Worm (Caenorhabditis elegans) whole organism, young adult: ENCODE data around the gene F52E1.14.

Experiments
- B0261.1 ChIP-seq: sonication (generic microtip); optimal IDR thresholded peaks from 2 replicates; lab custom pipeline; 2016; ENCODE audit warnings: mild to moderate bottlenecking, missing genetic modification characterization, moderate library complexity, missing compliant biosample characterization
- D2030.7 ChIP-seq: fragments of 200-800 bp; sonication (Bioruptor generic); IDR thresholded peaks from 2 replicates; pipeline ENCODE4 v1.3.6; 2022; ENCODE audit warnings: missing genetic modification reagents, missing genetic modification characterization, missing compliant biosample characterization
- F37B4.10 ChIP-seq: fragments of 200-800 bp; sonication (Bioruptor generic); IDR thresholded peaks from 2 replicates; pipeline ENCODE4 v1.3.6; 2022; ENCODE audit warnings: missing genetic modification characterization, missing compliant biosample characterization
- F52B5.7 ChIP-seq: sonication (generic microtip); optimal IDR thresholded peaks from 2 replicates; lab custom pipeline; 2016; ENCODE audit warnings: mild to moderate bottlenecking, missing genetic modification characterization, missing compliant biosample characterization
- F55B11.4 ChIP-seq: sonication (generic microtip); optimal IDR thresholded peaks from 2 replicates; lab custom pipeline; 2016; ENCODE audit warnings: missing compliant biosample characterization, missing genetic modification characterization, borderline replicate concordance; ENCODE audit not compliant: insufficient read depth
- Y79H2A.3 ChIP-seq: fragments of 200-800 bp; sonication (Bioruptor generic); conservative IDR thresholded peaks from 2 replicates; pipeline ENCODE4 v1.3.6; 2022; ENCODE audit warnings: missing genetic modification reagents, missing genetic modification characterization, missing compliant biosample characterization
- ZK185.1 ChIP-seq: sonication (generic microtip); optimal IDR thresholded peaks from 2 replicates; lab custom pipeline; 2016; ENCODE audit warnings: mild to moderate bottlenecking, missing genetic modification characterization, missing compliant biosample characterization; ENCODE audit not compliant: poor library complexity, severe bottlenecking
- akir-1 ChIP-seq: fragments of 200-800 bp; sonication (Bioruptor generic); optimal IDR thresholded peaks from 2 replicates; lab custom pipeline; 2018; ENCODE audit warnings: mild to moderate bottlenecking, missing genetic modification characterization, moderate library complexity, missing compliant biosample characterization
- aptf-2 ChIP-seq: fragments of 200-800 bp; sonication (Bioruptor generic); conservative IDR thresholded peaks from 2 replicates; pipeline ENCODE4 v1.3.6; 2022; ENCODE audit warnings: missing genetic modification reagents, missing genetic modification characterization, missing compliant biosample characterization
- atf-7 ChIP-seq: sonication (generic microtip); optimal IDR thresholded peaks from 2 replicates; lab custom pipeline; 2017; ENCODE audit warnings: mild to moderate bottlenecking, missing genetic modification characterization, missing compliant biosample characterization
- cebp-1 ChIP-seq, 2 experiments: fragments of 200-800 bp in 1 of 2; sonication (Bioruptor generic) in 1 of 2; sonication (generic microtip) in 1 of 2; IDR thresholded peaks in 1 of 2; optimal IDR thresholded peaks in 1 of 2; 2 replicates each; pipeline versions ENCODE4 v1.3.6 to Lab custom; 2017 to 2022; ENCODE audit warnings: missing compliant biosample characterization in 2 of 2, missing genetic modification characterization in 2 of 2, mild to moderate bottlenecking in 1 of 2, missing genetic modification reagents in 1 of 2, moderate library complexity in 1 of 2
- cebp-2 ChIP-seq: fragments of 200-800 bp; sonication (Bioruptor generic); IDR thresholded peaks from 2 replicates; pipeline ENCODE4 v1.3.6; 2022; ENCODE audit warnings: missing genetic modification characterization, missing compliant biosample characterization
- ceh-79 ChIP-seq: sonication (generic microtip); optimal IDR thresholded peaks from 2 replicates; lab custom pipeline; 2017; ENCODE audit warnings: mild to moderate bottlenecking, missing genetic modification characterization, missing compliant biosample characterization
- chd-7 ChIP-seq: sonication (generic microtip); optimal IDR thresholded peaks from 2 replicates; lab custom pipeline; 2016; ENCODE audit warnings: mild to moderate bottlenecking, missing genetic modification characterization, moderate library complexity, missing compliant biosample characterization
- dpff-1 ChIP-seq: sonication (generic microtip); optimal IDR thresholded peaks from 2 replicates; lab custom pipeline; 2017; ENCODE audit warnings: mild to moderate bottlenecking, missing genetic modification characterization, missing compliant biosample characterization
- efl-1 ChIP-seq: fragments of 150-350 bp; optimal IDR thresholded peaks from 2 replicates; lab custom pipeline; 2014; ENCODE audit warnings: missing biosample characterization, missing genetic modification reagents, missing genetic modification characterization
- gei-17 ChIP-seq: fragments of 200-800 bp; sonication (Bioruptor generic); optimal IDR thresholded peaks from 2 replicates; lab custom pipeline; 2018; ENCODE audit warnings: mild to moderate bottlenecking, missing genetic modification characterization, missing compliant biosample characterization
- hlh-26 ChIP-seq: fragments of 200-800 bp; sonication (Bioruptor generic); conservative IDR thresholded peaks from 2 replicates; pipeline ENCODE4 v1.3.6; 2022; ENCODE audit warnings: missing genetic modification reagents, missing genetic modification characterization, missing compliant biosample characterization
- lin-35 ChIP-seq, 3 experiments: fragments of 150-350 bp in 2 of 3; sonication (generic microtip) in 1 of 3; optimal IDR thresholded peaks; 2 replicates each; lab custom pipeline; 2014 to 2018; ENCODE audit warnings: missing biosample characterization in 3 of 3, missing genetic modification characterization in 3 of 3, missing genetic modification reagents in 3 of 3
- madf-3 ChIP-seq: fragments of 200-800 bp; sonication (Bioruptor generic); IDR thresholded peaks from 2 replicates; pipeline ENCODE4 v1.3.6; 2022; ENCODE audit warnings: missing genetic modification reagents, missing genetic modification characterization, missing compliant biosample characterization
- madf-6 ChIP-seq: fragments of 200-800 bp; sonication (Bioruptor generic); IDR thresholded peaks from 2 replicates; pipeline ENCODE4 v1.3.6; 2022; ENCODE audit warnings: missing genetic modification reagents, missing genetic modification characterization, missing compliant biosample characterization
- nhr-27 ChIP-seq: fragments of 200-800 bp; sonication (Bioruptor generic); optimal IDR thresholded peaks from 2 replicates; lab custom pipeline; 2018; ENCODE audit warnings: mild to moderate bottlenecking, missing genetic modification characterization, moderate library complexity, missing compliant biosample characterization
- nhr-80 ChIP-seq: sonication (generic microtip); optimal IDR thresholded peaks from 2 replicates; lab custom pipeline; 2016; ENCODE audit warnings: missing genetic modification characterization, missing compliant biosample characterization
- pbrm-1 ChIP-seq: fragments of 200-800 bp; sonication (Bioruptor generic); IDR thresholded peaks from 2 replicates; pipeline ENCODE4 v1.3.6; 2022; ENCODE audit warnings: missing genetic modification reagents, missing genetic modification characterization, missing compliant biosample characterization
- somi-1 ChIP-seq: fragments of 200-800 bp; sonication (Bioruptor generic); optimal IDR thresholded peaks from 2 replicates; lab custom pipeline; 2018; ENCODE audit warnings: mild to moderate bottlenecking, missing genetic modification characterization, missing compliant biosample characterization
- tbp1 ChIP-seq: fragments of 200-800 bp; sonication (Bioruptor generic); optimal IDR thresholded peaks from 2 replicates; lab custom pipeline; 2018; ENCODE audit warnings: mild to moderate bottlenecking, missing genetic modification characterization, missing compliant biosample characterization
- tbx-9 ChIP-seq: sonication (generic microtip); optimal IDR thresholded peaks from 2 replicates; lab custom pipeline; 2016; ENCODE audit warnings: borderline replicate concordance, missing genetic modification characterization, inconsistent platforms, missing compliant biosample characterization
- xnd-1 ChIP-seq: sonication (generic microtip); optimal IDR thresholded peaks from 2 replicates; lab custom pipeline; 2016; ENCODE audit warnings: missing genotype, missing genetic modification reagents, missing genetic modification characterization, missing compliant biosample characterization
- ztf-22 ChIP-seq: fragments of 200-800 bp; sonication (Bioruptor generic); optimal IDR thresholded peaks from 2 replicates; lab custom pipeline; 2018; ENCODE audit warnings: mild to moderate bottlenecking, missing genetic modification characterization, moderate library complexity, missing compliant biosample characterization
- ztf-3 ChIP-seq: fragments of 200-800 bp; sonication (Bioruptor generic); optimal IDR thresholded peaks from 2 replicates; lab custom pipeline; 2018; ENCODE audit warnings: mild to moderate bottlenecking, missing genetic modification characterization, missing compliant biosample characterization

Gene F52E1.14

DNA sequence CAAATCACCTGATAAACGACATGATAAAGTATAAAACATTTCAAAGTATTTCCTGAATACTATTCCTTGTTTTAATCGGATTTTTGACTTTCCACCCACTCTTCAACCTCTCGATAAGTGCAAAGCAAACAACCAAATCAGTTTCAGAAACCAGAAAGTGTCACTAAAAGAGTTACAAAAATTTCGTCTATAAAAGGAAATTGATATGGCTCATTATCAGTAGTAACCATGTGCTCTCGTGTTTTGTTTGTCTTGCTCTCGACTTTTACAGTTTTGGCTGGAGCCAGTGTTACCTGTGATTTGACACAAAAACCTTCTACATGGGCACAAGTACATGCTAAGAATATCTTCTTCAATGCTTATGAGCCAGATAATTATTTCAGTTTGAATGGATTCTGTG is at the start of gene F52E1.14:
Gene F52E1.14 (plus strand): TSS at position 207 of the 400 bp plus-strand sequence.
- TF ChIP-seq Y79H2A.3 (GFP tag; lab: Robert Waterston, UW) (no peak), nhr-80 (peak; percentile 74), atf-7 (tag; lab: Kevin White, UChicago) (peak; percentile 37), tbp1 (GFP tag; lab: Kevin White, UChicago) (peak; percentile 0)
- TF ChIP-seq, all 124 proteins: peak for 3

- TF ChIP-seq cebp-2 (GFP tag; lab: Robert Waterston, UW) (no peak), efl-1 (GFP tag; lab: Kevin White, UChicago) (no peak), pbrm-1 (no peak), dpff-1 (tag; lab: Kevin White, UChicago) (no peak), hlh-26 (GFP tag; lab: Robert Waterston, UW) (no peak), madf-3 (no peak)
- TF ChIP-seq, all 124 proteins: peak for 0
Measured at ce11 chrV:8334360-8334759, 49.4 kb upstream of the F52E1.14 start, which contains the start of gene tmd-2. tmd-2 (plus strand) TSS chrV:8334660.

- TF ChIP-seq dpff-1 (tag; lab: Kevin White, UChicago) (no peak), cebp-1 (GFP tag; IDR thresholded peaks at IDR 0.05; lab: Robert Waterston, UW) (peak; percentile 51; the same call in 1 of the 2 replicates), cebp-1 (tag; optimal IDR thresholded peaks at IDR 0.05; lab: Kevin White, UChicago) (peak; percentile 78)
- TF ChIP-seq, all 124 proteins: peak for 1
Measured at ce11 chrV:8335620-8336019, 48.1 kb upstream of the F52E1.14 start.

ce11 chrV:8340924-8341323 is 42.8 kb upstream of the F52E1.14 start, which contains the start of gene C08D8.7:
C08D8.7 (plus strand) TSS chrV:8341224.
- 0 out of 2 replicates have a peak, but pooled peaks have one; percentile 48 for TF ChIP-seq aptf-2 (GFP tag; lab: Robert Waterston, UW)

DNA sequence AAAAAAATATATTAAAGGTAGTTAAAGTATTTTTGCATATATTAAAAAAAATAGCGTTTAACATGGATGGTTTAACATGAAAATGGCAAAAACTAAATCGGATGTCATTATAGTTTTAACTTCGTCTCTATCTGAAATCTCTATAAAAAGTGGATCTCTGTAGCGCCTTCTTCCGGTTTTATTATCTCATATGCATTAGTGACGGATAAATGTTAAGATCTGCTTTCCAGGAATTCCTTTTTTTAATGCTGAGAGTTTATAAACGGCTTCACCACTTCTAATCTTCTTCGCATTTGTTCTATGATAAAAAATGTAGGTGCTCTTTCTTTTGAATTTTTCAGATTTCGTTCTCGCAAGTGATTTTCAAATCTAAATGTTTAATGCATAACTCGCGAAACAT is 41.3 kb upstream of the F52E1.14 start:
- TF ChIP-seq gei-17 (GFP tag; lab: Kevin White, UChicago) (no peak), ztf-22 (GFP tag; lab: Kevin White, UChicago) (no peak), akir-1 (no peak), cebp-1 (GFP tag; IDR thresholded peaks at IDR 0.05; lab: Robert Waterston, UW) (no peak), cebp-1 (tag; optimal IDR thresholded peaks at IDR 0.05; lab: Kevin White, UChicago) (no peak), B0261.1 (tag; lab: Kevin White, UChicago) (no peak), ZK185.1 (tag; lab: Kevin White, UChicago) (no peak), ceh-79 (tag; lab: Kevin White, UChicago) (no peak), F55B11.4 (tag; lab: Kevin White, UChicago) (no peak), hlh-26 (GFP tag; lab: Robert Waterston, UW) (no peak), chd-7 (tag; lab: Kevin White, UChicago) (no peak), xnd-1 (tag; lab: Kevin White, UChicago) (no peak), F52B5.7 (tag; lab: Kevin White, UChicago) (no peak), D2030.7 (no peak), F37B4.10 (GFP tag; lab: Robert Waterston, UW) (no peak), somi-1 (GFP tag; lab: Kevin White, UChicago) (no peak)

- TF ChIP-seq ztf-3 (GFP tag; lab: Kevin White, UChicago) = no peak
- no peak for TF ChIP-seq pbrm-1
- no peak for TF ChIP-seq madf-6 (GFP tag; lab: Robert Waterston, UW)
- TF ChIP-seq nhr-27 (tag; lab: Kevin White, UChicago) = no peak
- no peak for TF ChIP-seq cebp-2 (GFP tag; lab: Robert Waterston, UW)
- no peak for TF ChIP-seq tbx-9 (tag; lab: Kevin White, UChicago)
- TF ChIP-seq lin-35 (GFP tag; optimal IDR thresholded peaks at IDR 0.05; lab: Kevin White, UChicago) = no peak
Measured at ce11 chrV:8345436-8345835, 38.3 kb upstream of the F52E1.14 start, which contains the start of gene C08D8.1. C08D8.1 (plus strand) TSS chrV:8345759.
